Worm (Caenorhabditis elegans) whole organism, L4/young adult: ENCODE data around the gene fust-1.

Source experiments
- W03F9.2 ChIP-seq: fragments of 150-350 bp; optimal IDR thresholded peaks from 2 replicates; lab custom pipeline; 2014; ENCODE audit warnings: missing biosample characterization, missing genetic modification characterization
- dao-5 ChIP-seq: sonication (generic microtip); optimal IDR thresholded peaks from 2 replicates; lab custom pipeline; 2016; ENCODE audit warnings: missing genotype, missing genetic modification characterization, moderate library complexity, missing compliant biosample characterization
- him-1 ChIP-seq: sonication (generic microtip); optimal IDR thresholded peaks from 2 replicates; lab custom pipeline; 2016; ENCODE audit warnings: missing genotype, missing genetic modification reagents, missing genetic modification characterization, missing compliant biosample characterization

ce11 chrII:7126457-7126856 lies 25.9 kb upstream of the fust-1 start, which contains the start of gene F10E7.1:
- TF ChIP-seq him-1 (tag; lab: Kevin White, UChicago) = no peak
- no peak for TF ChIP-seq dao-5 (tag; lab: Kevin White, UChicago)
- no peak for TF ChIP-seq W03F9.2 (tag; lab: Kevin White, UChicago)
